Fruit fly (Drosophila melanogaster) whole organism, embryonic: ENCODE measurements around the gene MsrA.

Experiments
- Aef1 ChIP-seq: fragments of 200-800 bp; sonication (Bioruptor generic); IDR thresholded peaks from 3 replicates; pipeline ENCODE4 v1.3.6; 2022; ENCODE audit warnings: missing biosample characterization, missing genetic modification characterization
- Atf-2 ChIP-seq: fragments of 200-800 bp; sonication (Bioruptor generic); optimal IDR thresholded peaks from 2 replicates; lab custom pipeline; 2016; ENCODE audit warnings: missing biosample characterization, missing genetic modification characterization
- Awh ChIP-seq: fragments of 200-800 bp; sonication (Bioruptor generic); IDR thresholded peaks from 2 replicates; pipeline ENCODE4, ENCODE4 v1.3.6; 2022; ENCODE audit warnings: missing biosample characterization, missing genetic modification characterization
- Bteb2 ChIP-seq: fragments of 200-800 bp; sonication (Bioruptor generic); optimal IDR thresholded peaks from 2 replicates; lab custom pipeline; 2016; ENCODE audit warnings: missing biosample characterization, missing genetic modification characterization
- C15 ChIP-seq: fragments of 200-800 bp; sonication (Bioruptor generic); IDR thresholded peaks from 3 replicates; pipeline ENCODE4 v1.3.6; 2022; ENCODE audit warnings: missing biosample characterization, missing genetic modification characterization
- CG10274 ChIP-seq: fragments of 200-800 bp; sonication (Bioruptor generic); optimal IDR thresholded peaks from 3 replicates; lab custom pipeline; 2017; ENCODE audit warnings: missing biosample characterization, mild to moderate bottlenecking, missing genetic modification characterization
- CG10565 ChIP-seq: fragments of 200-800 bp; sonication (Bioruptor generic); optimal IDR thresholded peaks from 3 replicates; lab custom pipeline; 2016; ENCODE audit warnings: missing biosample characterization, mild to moderate bottlenecking, missing genetic modification characterization
- CG11093 ChIP-seq: fragments of 200-800 bp; sonication (Bioruptor generic); IDR thresholded peaks from 3 replicates; pipeline ENCODE4 v1.3.6; 2022; ENCODE audit warnings: missing biosample characterization, missing genetic modification characterization
- CG12071 ChIP-seq: fragments of 200-800 bp; sonication (Bioruptor generic); optimal IDR thresholded peaks from 3 replicates; lab custom pipeline; 2018; ENCODE audit warnings: missing biosample characterization, mild to moderate bottlenecking, missing genetic modification characterization
- CG14441 ChIP-seq: fragments of 200-800 bp; sonication (Bioruptor generic); IDR thresholded peaks from 2 replicates; pipeline ENCODE4 v1.3.6; 2022; ENCODE audit warnings: missing biosample characterization, missing genetic modification characterization
- CG1529 ChIP-seq: fragments of 200-800 bp; sonication (Bioruptor generic); optimal IDR thresholded peaks from 3 replicates; lab custom pipeline; 2018; ENCODE audit warnings: missing biosample characterization, missing genetic modification characterization
- CG1603 ChIP-seq: fragments of 200-800 bp; sonication (Bioruptor generic); optimal IDR thresholded peaks from 2 replicates; lab custom pipeline; 2019; ENCODE audit warnings: missing biosample characterization, mild to moderate bottlenecking, missing genetic modification characterization, moderate library complexity
- CG1647 ChIP-seq: fragments of 200-800 bp; sonication (Bioruptor generic); optimal IDR thresholded peaks from 3 replicates; lab custom pipeline; 2016; ENCODE audit warnings: missing biosample characterization, missing genetic modification characterization
- CG17186 ChIP-seq: fragments of 200-800 bp; sonication (Bioruptor generic); optimal IDR thresholded peaks from 3 replicates; lab custom pipeline; 2017; ENCODE audit warnings: missing biosample characterization, missing genetic modification reagents, missing genetic modification characterization
- CG17361 ChIP-seq: fragments of 200-800 bp; sonication (Bioruptor generic); IDR thresholded peaks from 3 replicates; pipeline ENCODE4 v1.3.6; 2022; ENCODE audit warnings: missing biosample characterization, missing genetic modification characterization
- CG17385 ChIP-seq: fragments of 200-800 bp; sonication (Bioruptor generic); optimal IDR thresholded peaks from 3 replicates; lab custom pipeline; 2018; ENCODE audit warnings: missing biosample characterization, mild to moderate bottlenecking, missing genetic modification characterization
- CG17912 ChIP-seq: fragments of 200-800 bp; sonication (Bioruptor generic); optimal IDR thresholded peaks from 2 replicates; lab custom pipeline; 2018; ENCODE audit warnings: missing biosample characterization, mild to moderate bottlenecking, missing genetic modification characterization
- CG31224 ChIP-seq: fragments of 200-800 bp; sonication (Bioruptor generic); IDR thresholded peaks from 2 replicates; pipeline ENCODE4 v1.3.6; 2022; ENCODE audit warnings: missing biosample characterization, missing genetic modification characterization
- CG7928 ChIP-seq: fragments of 200-800 bp; sonication (Bioruptor generic); optimal IDR thresholded peaks from 2 replicates; lab custom pipeline; 2017; ENCODE audit warnings: missing biosample characterization, mild to moderate bottlenecking, missing genetic modification characterization
- CHES-1-like ChIP-seq: fragments of 200-800 bp; sonication (Bioruptor generic); optimal IDR thresholded peaks from 2 replicates; lab custom pipeline; 2016; ENCODE audit warnings: missing biosample characterization, missing genetic modification characterization
- Camta ChIP-seq: fragments of 200-800 bp; sonication (Bioruptor generic); optimal IDR thresholded peaks from 2 replicates; lab custom pipeline; 2016; ENCODE audit warnings: missing biosample characterization, missing genetic modification characterization
- Dip2 ChIP-seq: fragments of 200-800 bp; sonication (Bioruptor generic); IDR thresholded peaks from 2 replicates; pipeline ENCODE4 v1.3.6; 2022; ENCODE audit warnings: missing biosample characterization, missing genetic modification characterization
- Doc3 ChIP-seq: fragments of 200-800 bp; sonication (Bioruptor generic); IDR thresholded peaks from 3 replicates; pipeline ENCODE4 v1.3.6; 2022; ENCODE audit warnings: missing biosample characterization, missing genetic modification characterization; ENCODE audit not compliant: partially characterized antibody
- E2f1 ChIP-seq: fragments of 200-800 bp; sonication (Bioruptor generic); IDR thresholded peaks from 2 replicates; pipeline ENCODE4 v1.3.6; 2022; ENCODE audit warnings: missing biosample characterization, missing genetic modification characterization
- Elba2 ChIP-seq: fragments of 200-800 bp; sonication (Bioruptor generic); optimal IDR thresholded peaks from 3 replicates; lab custom pipeline; 2016; ENCODE audit warnings: missing biosample characterization, missing genetic modification characterization
- Fer2 ChIP-seq: fragments of 200-800 bp; sonication (Bioruptor generic); optimal IDR thresholded peaks from 2 replicates; lab custom pipeline; 2018; ENCODE audit warnings: missing biosample characterization, mild to moderate bottlenecking, missing genetic modification characterization, moderate library complexity
- Gsc ChIP-seq: fragments of 200-800 bp; sonication (Bioruptor generic); IDR thresholded peaks from 2 replicates; pipeline ENCODE4 v1.3.6; 2022; ENCODE audit warnings: missing biosample characterization, missing genetic modification characterization
- Lhr ChIP-seq: fragments of 200-800 bp; sonication (Bioruptor generic); optimal IDR thresholded peaks from 3 replicates; lab custom pipeline; 2017; ENCODE audit warnings: mild to moderate bottlenecking, missing biosample characterization, missing genetic modification reagents, missing genetic modification characterization
- NC2β ChIP-seq: fragments of 200-800 bp; sonication (Bioruptor generic); optimal IDR thresholded peaks from 2 replicates; lab custom pipeline; 2016; ENCODE audit warnings: missing biosample characterization, missing genetic modification characterization
- Sox102F ChIP-seq: fragments of 200-800 bp; sonication (Bioruptor generic); optimal IDR thresholded peaks from 2 replicates; lab custom pipeline; 2018; ENCODE audit warnings: missing biosample characterization, mild to moderate bottlenecking, missing genetic modification characterization, moderate library complexity
- crp ChIP-seq, 2 experiments: fragments of 200-800 bp; sonication (Bioruptor generic); optimal IDR thresholded peaks; 2 replicates in 1 of 2; 3 replicates in 1 of 2; lab custom pipeline; 2017; ENCODE audit warnings: missing biosample characterization in 2 of 2, missing genetic modification characterization in 2 of 2, mild to moderate bottlenecking in 1 of 2, moderate library complexity in 1 of 2
- da ChIP-seq: fragments of 200-800 bp; sonication (Bioruptor generic); optimal IDR thresholded peaks from 2 replicates; lab custom pipeline; 2016; ENCODE audit warnings: missing biosample characterization, missing genetic modification characterization
- dati ChIP-seq: fragments of 200-800 bp; sonication (Bioruptor generic); IDR thresholded peaks from 2 replicates; pipeline ENCODE4 v1.3.6; 2022; ENCODE audit warnings: missing biosample characterization, missing genetic modification characterization
- dmrt99B ChIP-seq: fragments of 200-800 bp; sonication (Bioruptor generic); optimal IDR thresholded peaks from 2 replicates; lab custom pipeline; 2018; ENCODE audit warnings: missing biosample characterization, mild to moderate bottlenecking, missing genetic modification characterization, moderate library complexity
- fd96Cb ChIP-seq: fragments of 200-800 bp; sonication (Bioruptor generic); optimal IDR thresholded peaks from 2 replicates; lab custom pipeline; 2018; ENCODE audit warnings: missing biosample characterization, mild to moderate bottlenecking, missing genetic modification characterization, moderate library complexity
- gcm ChIP-seq: fragments of 200-800 bp; sonication (Bioruptor generic); optimal IDR thresholded peaks from 2 replicates; lab custom pipeline; 2019; ENCODE audit warnings: missing biosample characterization, mild to moderate bottlenecking, missing genetic modification characterization, moderate library complexity
- jing ChIP-seq: fragments of 200-800 bp; sonication (Bioruptor generic); optimal IDR thresholded peaks from 2 replicates; lab custom pipeline; 2018; ENCODE audit warnings: missing biosample characterization, mild to moderate bottlenecking, missing genetic modification characterization
- klu ChIP-seq: fragments of 200-800 bp; sonication (Bioruptor generic); IDR thresholded peaks from 2 replicates; pipeline ENCODE4 v1.3.6; 2022; ENCODE audit warnings: missing biosample characterization, missing genetic modification characterization
- luna ChIP-seq: fragments of 200-800 bp; sonication (Bioruptor generic); optimal IDR thresholded peaks from 2 replicates; lab custom pipeline; 2016; ENCODE audit warnings: missing biosample characterization, missing genetic modification characterization
- onecut ChIP-seq: fragments of 200-800 bp; sonication (Bioruptor generic); IDR thresholded peaks from 2 replicates; pipeline ENCODE4 v1.3.6; 2022; ENCODE audit warnings: missing biosample characterization, missing genetic modification characterization
- pan ChIP-seq, 4 experiments: fragments of >200 bp in 3 of 4; fragments of 200-800 bp in 1 of 4; sonication (Bioruptor generic) in 1 of 4; optimal IDR thresholded peaks in 3 of 4; IDR thresholded peaks in 1 of 4; 2 replicates each; pipeline versions ENCODE4 v1.3.6 to Lab custom; 2017 to 2022; ENCODE audit warnings: missing biosample characterization in 2 of 4, missing genetic modification characterization in 2 of 4, mixed read lengths in 1 of 4
- pfk ChIP-seq: fragments of 200-800 bp; sonication (Bioruptor generic); optimal IDR thresholded peaks from 2 replicates; lab custom pipeline; 2018; ENCODE audit warnings: missing biosample characterization, mild to moderate bottlenecking, missing genetic modification characterization, moderate library complexity
- prd ChIP-seq, 3 experiments: fragments of >200 bp in 2 of 3; fragments of 200-800 bp in 1 of 3; sonication (Bioruptor generic) in 1 of 3; optimal IDR thresholded peaks in 2 of 3; IDR thresholded peaks in 1 of 3; 2 replicates in 2 of 3; 3 replicates in 1 of 3; pipeline versions ENCODE4 v1.3.6 to Lab custom; 2017 to 2022; ENCODE audit warnings: missing biosample characterization in 1 of 3, missing genetic modification characterization in 1 of 3
- seq ChIP-seq: fragments of 200-800 bp; sonication (Bioruptor generic); IDR thresholded peaks from 2 replicates; pipeline ENCODE4 v1.3.6; 2022; ENCODE audit warnings: missing biosample characterization, missing genetic modification characterization
- sisA ChIP-seq: fragments of 200-800 bp; sonication (Bioruptor generic); IDR thresholded peaks from 2 replicates; pipeline ENCODE4 v1.3.6; 2022; ENCODE audit warnings: missing biosample characterization, missing genetic modification characterization
- toy ChIP-seq: fragments of 200-800 bp; sonication (Bioruptor generic); IDR thresholded peaks from 2 replicates; pipeline ENCODE4 v1.3.6; 2022; ENCODE audit warnings: missing biosample characterization, missing genetic modification characterization
- tx ChIP-seq: fragments of 200-800 bp; sonication (Bioruptor generic); optimal IDR thresholded peaks from 2 replicates; lab custom pipeline; 2016; ENCODE audit warnings: missing biosample characterization, missing genetic modification characterization
- wor ChIP-seq: fragments of 200-800 bp; sonication (Bioruptor generic); IDR thresholded peaks from 2 replicates; pipeline ENCODE4 v1.3.6; 2022; ENCODE audit warnings: missing biosample characterization, missing genetic modification characterization
- yki ChIP-seq: fragments of >200 bp; optimal IDR thresholded peaks from 3 replicates; lab custom pipeline; 2018

Gene MsrA

dm6 chr3L:15537916-15538581, 27.2 kb downstream of the MsrA start (continued):
- TF ChIP-seq CG17186 (GFP tag; lab: Kevin White, UChicago) (no peak), CG17361 (GFP tag; lab: Robert Waterston, UW) (peak; percentile 90), fd96Cb (peak; percentile 72), Awh (GFP tag; lab: Robert Waterston, UW) (0 out of 2 replicates have a peak, but pooled peaks have one; percentile 16), CG10274 (GFP tag; lab: Kevin White, UChicago) (peak; percentile 47), Dip2 (no peak), Elba2 (GFP tag; lab: Kevin White, UChicago) (no peak), Lhr (GFP tag; lab: Kevin White, UChicago) (no peak), CG10565 (no peak), seq (peak; percentile 62), CG7928 (GFP tag; lab: Kevin White, UChicago) (no peak), crp (GFP tag; optimal IDR thresholded peaks at IDR 0.05; lab: Kevin White, UChicago) (peak in 1 of 2 experiments; percentile 23), C15 (GFP tag; lab: Robert Waterston, UW) (no peak), tx (GFP tag; lab: Kevin White, UChicago) (peak; percentile 22), yki (lab: Kevin White, UChicago) (no peak), sisA (GFP tag; lab: Robert Waterston, UW) (no peak; the same call in none of the 2 replicates), NC2β (GFP tag; lab: Kevin White, UChicago) (no peak), gcm (GFP tag; lab: Kevin White, UChicago) (peak; percentile 51), CG1529 (peak; percentile 58), Doc3 (GFP tag; lab: Robert Waterston, UW) (no peak), Atf-2 (GFP tag; lab: Kevin White, UChicago) (peak; percentile 33), onecut (GFP tag; lab: Robert Waterston, UW) (no peak), CHES-1-like (GFP tag; lab: Kevin White, UChicago) (peak; percentile 7), CG12071 (GFP tag; lab: Kevin White, UChicago) (no peak), CG17912 (no peak), CG11093 (GFP tag; lab: Robert Waterston, UW) (0 out of 3 replicates have a peak, but pooled peaks have one; percentile 43), toy (GFP tag; lab: Robert Waterston, UW) (0 out of 2 replicates have a peak, but pooled peaks have one; percentile 16), CG17385 (GFP tag; lab: Kevin White, UChicago) (peak; percentile 63), pfk (GFP tag; lab: Kevin White, UChicago) (no peak), da (no peak), Fer2 (tag; lab: Kevin White, UChicago) (no peak), CG31224 (GFP tag; lab: Robert Waterston, UW) (no peak), jing (GFP tag; lab: Kevin White, UChicago) (peak; percentile 23), E2f1 (GFP tag; lab: Robert Waterston, UW) (no peak; the same call in 1 of the 2 replicates), dati (GFP tag; lab: Robert Waterston, UW) (no peak), Camta (GFP tag; lab: Kevin White, UChicago) (peak; percentile 35), luna (no peak), Sox102F (GFP tag; lab: Kevin White, UChicago) (peak; percentile 83), Aef1 (GFP tag; lab: Robert Waterston, UW) (0 out of 3 replicates have a peak, but pooled peaks have one; percentile 10), CG14441 (0 out of 2 replicates have a peak, but pooled peaks have one; percentile 41), Bteb2 (GFP tag; lab: Kevin White, UChicago) (peak; percentile 46), prd (optimal IDR thresholded peaks at IDR 0.05; lab: Kevin White, UChicago) (no peak), prd (GFP tag; IDR thresholded peaks at IDR 0.05; lab: Robert Waterston, UW) (peak; percentile 73; the same call in 2 of the 3 replicates), dmrt99B (peak; percentile 82), klu (GFP tag; lab: Robert Waterston, UW) (peak; percentile 44; the same call in 1 of the 2 replicates), Gsc (no peak), wor (GFP tag; lab: Robert Waterston, UW) (no peak), pan (optimal IDR thresholded peaks at IDR 0.05; lab: Kevin White, UChicago) (no peak), pan (GFP tag; optimal IDR thresholded peaks at IDR 0.05 in 1 of 2, IDR thresholded peaks at IDR 0.05 in 1 of 2) (peak in 1 of 2 experiments; percentile 66), CG1603 (tag; lab: Kevin White, UChicago) (no peak), CG1647 (GFP tag; lab: Kevin White, UChicago) (peak; percentile 19)
